Fruit fly (Drosophila melanogaster): ENCODE results near the gene Alg13.

The Alg13 gene

DNA sequence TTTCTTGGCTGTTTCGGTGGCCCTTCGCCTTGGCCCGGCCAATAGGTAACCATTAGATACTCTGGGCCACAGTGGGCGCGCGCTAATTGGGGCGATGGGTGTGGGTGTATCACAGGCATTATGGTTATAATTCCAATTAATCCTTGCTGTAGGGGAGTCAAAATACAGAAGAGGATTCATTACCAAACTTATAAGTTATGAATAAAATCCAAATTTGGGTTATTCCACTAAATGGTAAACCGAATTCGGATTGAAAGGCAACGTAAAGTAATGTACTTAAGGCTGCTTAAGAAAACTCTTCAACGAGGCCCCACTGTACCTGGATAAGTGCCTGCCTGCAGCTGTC is 48.7 kb downstream of the Alg13 start (continued):
- TF ChIP-seq CG31365 (tag; optimal IDR thresholded peaks at IDR 0.05) (no peak), Lhr (GFP tag; optimal IDR thresholded peaks at IDR 0.05) (no peak), CG1602 (GFP tag; optimal IDR thresholded peaks at IDR 0.05) (no peak), her (GFP tag; optimal IDR thresholded peaks at IDR 0.05) (no peak), CG31224 (GFP tag; IDR thresholded peaks at IDR 0.05) (0 out of 2 replicates have a peak, but pooled peaks have one; percentile 30), Tbp (GFP tag; optimal IDR thresholded peaks at IDR 0.05) (no peak), CG42726 (GFP tag; IDR thresholded peaks at IDR 0.05; ENCODE audit: partially characterized antibody) (no peak), sens-2 (GFP tag; IDR thresholded peaks at IDR 0.05) (no peak), sc (optimal IDR thresholded peaks at IDR 0.05) (no peak), sc (GFP tag; optimal IDR thresholded peaks at IDR 0.05) (no peak), insv (GFP tag; optimal IDR thresholded peaks at IDR 0.05) (no peak), dpn (GFP tag; optimal IDR thresholded peaks at IDR 0.05) (no peak), sna (GFP tag; IDR thresholded peaks at IDR 0.05; ENCODE audit: partially characterized antibody) (no peak), ewg (GFP tag; optimal IDR thresholded peaks at IDR 0.05) (no peak), HLH54F (GFP tag; optimal IDR thresholded peaks at IDR 0.05) (no peak), CG15011 (GFP tag; optimal IDR thresholded peaks at IDR 0.05) (peak; percentile 28), pita (GFP tag; optimal IDR thresholded peaks at IDR 0.05) (no peak), CG5180 (GFP tag; optimal IDR thresholded peaks at IDR 0.05) (no peak), CG34422 (GFP tag; IDR thresholded peaks at IDR 0.05) (no peak), ham (GFP tag; IDR thresholded peaks at IDR 0.05) (no peak), pho (GFP tag; optimal IDR thresholded peaks at IDR 0.05) (no peak), trh (GFP tag; optimal IDR thresholded peaks at IDR 0.05) (no peak), Mrtf (GFP tag; IDR thresholded peaks at IDR 0.05) (peak; percentile 59; the same call in 2 of the 3 replicates), cas (GFP tag; IDR thresholded peaks at IDR 0.05) (no peak), CG2678 (tag; optimal IDR thresholded peaks at IDR 0.05) (peak; percentile 75), H2.0 (GFP tag; IDR thresholded peaks at IDR 0.05) (no peak), CG11093 (GFP tag; IDR thresholded peaks at IDR 0.05) (peak; percentile 34; the same call in 1 of the 3 replicates), mld (GFP tag; IDR thresholded peaks at IDR 0.05; ENCODE audit: partially characterized antibody) (no peak), zen (tag; optimal IDR thresholded peaks at IDR 0.05) (peak; percentile 33), CG10209 (GFP tag; optimal IDR thresholded peaks at IDR 0.05) (no peak), CG10366 (GFP tag; IDR thresholded peaks at IDR 0.05) (no peak), unc-4 (GFP tag; IDR thresholded peaks at IDR 0.05; ENCODE audit: partially characterized antibody) (no peak), Myb (GFP tag; optimal IDR thresholded peaks at IDR 0.05) (no peak), CG11456 (GFP tag; IDR thresholded peaks at IDR 0.05) (0 out of 3 replicates have a peak, but pooled peaks have one; percentile 41), CG18262 (tag; optimal IDR thresholded peaks at IDR 0.05) (peak; percentile 52), pfk (GFP tag; optimal IDR thresholded peaks at IDR 0.05) (no peak), amos (GFP tag; IDR thresholded peaks at IDR 0.05; ENCODE audit: partially characterized antibody) (no peak), so (GFP tag; IDR thresholded peaks at IDR 0.05) (no peak), ind (GFP tag; optimal IDR thresholded peaks at IDR 0.05) (peak; percentile 66), HLH3B (GFP tag; IDR thresholded peaks at IDR 0.05) (peak; percentile 35; the same call in 1 of the 2 replicates), btn (GFP tag; optimal IDR thresholded peaks at IDR 0.05) (no peak), Adf1 (GFP tag; IDR thresholded peaks at IDR 0.05) (no peak), B-H2 (GFP tag; optimal IDR thresholded peaks at IDR 0.05) (no peak), gsb (GFP tag; IDR thresholded peaks at IDR 0.05) (peak; percentile 25; the same call in 1 of the 2 replicates), emc (GFP tag; optimal IDR thresholded peaks at IDR 0.05) (no peak), CG3281 (GFP tag; optimal IDR thresholded peaks at IDR 0.05) (peak; percentile 66), chinmo (GFP tag; IDR thresholded peaks at IDR 0.05; ENCODE audit: partially characterized antibody) (no peak), CG4360 (GFP tag; IDR thresholded peaks at IDR 0.05) (no peak), twi (tag; optimal IDR thresholded peaks at IDR 0.05) (no peak), CG8359 (GFP tag; optimal IDR thresholded peaks at IDR 0.05; ENCODE audit: borderline replicate concordance) (peak; percentile 4), tx (GFP tag; optimal IDR thresholded peaks at IDR 0.05) (no peak), wor (GFP tag; IDR thresholded peaks at IDR 0.05) (no peak)
